Fruit fly (Drosophila melanogaster): ENCODE results near the gene cbt.
A peak's percentile ranks its signal among the peaks of the same experiment; 100 is the strongest.
"Not testable (repeated sequence)": the region's sequence is repeated elsewhere in the genome, so short reads cannot be mapped to it uniquely, and the experiment has no call there.

The cbt gene

DNA sequence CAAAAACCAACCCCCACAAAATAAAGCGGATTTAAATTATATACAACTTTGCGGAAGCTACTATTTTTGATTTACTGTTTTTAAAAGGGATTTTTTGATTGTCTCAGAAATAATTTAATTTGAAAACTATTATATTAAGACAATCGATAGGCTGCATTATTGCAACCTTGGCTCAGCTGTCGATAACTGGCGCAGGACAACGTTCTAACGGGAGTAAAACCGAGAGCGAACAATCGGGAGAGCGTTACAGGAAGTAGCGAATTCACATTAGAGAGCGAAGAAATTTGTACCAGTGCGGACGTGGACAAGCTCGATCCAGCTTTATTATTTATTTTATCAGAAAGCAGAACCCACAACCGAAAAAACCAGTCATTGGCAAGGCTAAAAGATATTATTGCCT, 24.2 kb downstream of the cbt start, which contains the start of gene CG4133:
TSS of gene CG4133 (plus strand) at position 258 of the 400 bp plus-strand sequence.
- TF ChIP-seq CG8478, CTCF (optimal IDR thresholded peaks at IDR 0.05): not testable (repeated sequence)

DNA sequence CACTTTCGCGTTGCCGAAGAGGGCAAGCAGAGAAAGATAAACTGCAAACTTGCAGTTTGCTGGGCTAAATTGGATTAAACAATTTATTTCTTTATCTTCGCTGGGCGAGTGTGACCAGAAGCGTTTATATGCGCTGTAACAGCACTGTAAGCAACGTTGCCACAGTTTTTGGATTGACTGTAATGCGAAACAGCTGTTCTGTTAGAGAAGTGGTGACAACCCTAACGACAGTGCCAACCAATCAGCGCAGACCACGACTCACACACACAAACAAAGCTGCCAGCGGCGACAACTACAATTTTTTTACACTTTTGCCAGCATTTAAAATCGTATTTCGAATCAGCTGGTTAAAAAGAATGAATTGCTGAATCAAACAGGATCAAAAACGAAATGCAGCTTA, 26.6 kb downstream of the cbt start, which contains the start of the genes crq and shv:
TSS of gene crq (minus strand) at position 153 of the 400 bp plus-strand sequence.
TSS of gene shv (plus strand) at position 237 of the 400 bp plus-strand sequence.
- peak in 1 of 2 experiments; percentile 39 for TF ChIP-seq CTCF (optimal IDR thresholded peaks at IDR 0.05)
- TF ChIP-seq CG8478 (optimal IDR thresholded peaks at IDR 0.05): no peak

DNA sequence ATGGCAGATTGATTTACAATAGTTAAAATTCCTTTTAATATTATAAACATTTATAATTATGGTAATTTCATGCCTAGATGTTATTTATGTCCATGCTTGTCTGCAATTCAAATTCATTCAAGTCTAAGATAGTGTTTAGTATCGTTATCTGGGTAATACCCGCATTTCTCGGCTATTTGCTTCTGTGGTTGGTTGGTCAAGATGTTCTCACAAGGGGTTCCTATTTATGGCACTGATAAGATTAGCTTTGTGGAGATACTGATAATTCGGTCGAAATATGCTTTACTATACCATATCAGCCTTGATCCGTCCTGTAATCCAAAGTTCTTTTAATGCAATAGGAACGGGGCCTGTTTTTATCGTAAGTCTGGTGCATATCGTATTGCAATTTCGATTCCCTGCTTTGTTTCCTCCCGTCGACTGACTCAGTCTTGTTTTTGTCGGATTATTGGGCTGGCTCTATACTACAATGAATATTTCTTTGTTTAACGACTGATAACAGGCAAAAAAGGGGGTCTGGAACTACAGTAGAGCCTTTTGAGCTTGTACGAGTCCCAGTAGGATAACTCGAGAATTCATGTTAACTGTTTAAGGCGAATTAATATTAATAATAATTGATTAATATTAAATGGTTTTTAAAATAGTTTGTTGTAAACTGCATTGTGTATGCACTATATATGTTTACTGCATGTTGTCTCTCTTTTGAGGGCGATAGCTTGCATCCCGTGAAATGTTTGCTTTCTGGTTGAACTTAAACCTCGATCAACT, 27.6 kb downstream of the cbt start:
- TF ChIP-seq CTCF (optimal IDR thresholded peaks at IDR 0.05) (no peak), CG8478 (optimal IDR thresholded peaks at IDR 0.05) (no peak)

DNA sequence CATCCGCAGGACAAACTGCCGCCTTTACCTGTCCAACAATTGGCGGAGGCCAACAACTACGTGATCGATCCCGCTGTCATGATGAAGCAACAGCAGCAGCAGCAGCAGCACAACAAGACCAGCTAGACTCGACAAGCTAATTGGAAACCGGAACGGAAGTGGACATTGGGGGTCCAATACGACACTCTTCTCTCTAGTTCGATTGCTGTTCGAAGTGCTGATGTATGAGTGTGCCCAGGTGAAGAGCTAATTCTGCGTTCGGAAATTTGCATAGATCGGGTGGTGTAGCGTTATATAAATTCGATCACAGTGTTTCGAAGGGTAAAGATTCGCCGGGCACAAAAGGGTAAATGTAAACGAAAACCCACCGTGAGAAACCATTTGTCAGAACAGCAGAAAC, 32.4 kb downstream of the cbt start:
- TF ChIP-seq CG8478 (optimal IDR thresholded peaks at IDR 0.05) (no peak), CTCF (optimal IDR thresholded peaks at IDR 0.05) (no peak)

DNA sequence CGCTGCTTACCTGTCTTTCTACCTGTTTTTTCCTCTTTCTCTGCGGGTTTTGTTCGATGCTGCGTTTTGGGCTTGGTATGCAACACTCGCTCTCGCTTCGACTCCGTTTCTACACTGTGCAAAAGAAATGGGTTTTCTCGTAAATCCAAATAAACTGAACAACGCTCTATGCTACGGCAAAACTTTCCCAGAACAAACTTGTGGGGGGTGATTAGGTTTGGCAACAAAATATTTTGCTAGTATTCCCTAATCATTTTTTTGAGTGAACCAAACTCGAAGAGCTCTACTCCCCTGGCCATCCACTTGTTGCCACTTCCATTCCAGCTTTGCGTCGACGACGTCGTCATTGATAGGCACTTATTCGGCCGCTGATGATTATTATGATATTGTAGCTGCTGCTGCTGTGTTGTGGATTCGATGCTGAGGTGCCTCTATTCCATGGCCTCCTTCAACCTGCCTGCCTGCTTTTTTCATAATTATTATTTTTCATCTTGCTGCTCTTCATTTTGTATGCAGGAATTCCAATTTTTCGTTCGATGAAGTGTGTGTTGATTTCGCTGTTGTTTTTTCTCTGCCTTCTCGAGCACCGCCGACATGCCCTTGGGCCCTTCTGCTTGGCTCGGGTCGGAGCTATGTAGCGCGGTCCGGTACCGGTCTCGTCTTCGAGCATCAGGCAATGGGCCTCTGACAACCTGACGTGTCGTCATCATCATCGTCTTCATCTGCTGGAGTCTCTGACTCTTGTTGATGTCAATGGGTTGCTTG, 37.4 kb downstream of the cbt start:
- TF ChIP-seq CTCF (optimal IDR thresholded peaks at IDR 0.05) (no peak), CG8478 (optimal IDR thresholded peaks at IDR 0.05) (no peak)

DNA sequence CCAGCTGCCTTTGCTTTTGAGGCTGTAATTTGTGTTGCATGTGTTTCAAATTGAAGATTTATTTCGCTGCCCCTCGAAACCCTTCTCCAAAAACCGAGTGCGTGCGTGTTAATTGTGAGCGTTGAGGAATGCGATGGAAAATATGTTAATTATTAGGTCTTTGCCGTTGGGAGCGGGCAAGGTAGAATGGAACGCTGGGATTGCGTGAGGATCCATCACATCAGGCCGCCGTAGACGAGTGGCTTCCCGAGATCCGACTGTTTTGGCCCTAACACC, 38.1 kb downstream of the cbt start:
- no peak for TF ChIP-seq CG8478 (optimal IDR thresholded peaks at IDR 0.05)
- TF ChIP-seq CTCF (optimal IDR thresholded peaks at IDR 0.05): no peak

DNA sequence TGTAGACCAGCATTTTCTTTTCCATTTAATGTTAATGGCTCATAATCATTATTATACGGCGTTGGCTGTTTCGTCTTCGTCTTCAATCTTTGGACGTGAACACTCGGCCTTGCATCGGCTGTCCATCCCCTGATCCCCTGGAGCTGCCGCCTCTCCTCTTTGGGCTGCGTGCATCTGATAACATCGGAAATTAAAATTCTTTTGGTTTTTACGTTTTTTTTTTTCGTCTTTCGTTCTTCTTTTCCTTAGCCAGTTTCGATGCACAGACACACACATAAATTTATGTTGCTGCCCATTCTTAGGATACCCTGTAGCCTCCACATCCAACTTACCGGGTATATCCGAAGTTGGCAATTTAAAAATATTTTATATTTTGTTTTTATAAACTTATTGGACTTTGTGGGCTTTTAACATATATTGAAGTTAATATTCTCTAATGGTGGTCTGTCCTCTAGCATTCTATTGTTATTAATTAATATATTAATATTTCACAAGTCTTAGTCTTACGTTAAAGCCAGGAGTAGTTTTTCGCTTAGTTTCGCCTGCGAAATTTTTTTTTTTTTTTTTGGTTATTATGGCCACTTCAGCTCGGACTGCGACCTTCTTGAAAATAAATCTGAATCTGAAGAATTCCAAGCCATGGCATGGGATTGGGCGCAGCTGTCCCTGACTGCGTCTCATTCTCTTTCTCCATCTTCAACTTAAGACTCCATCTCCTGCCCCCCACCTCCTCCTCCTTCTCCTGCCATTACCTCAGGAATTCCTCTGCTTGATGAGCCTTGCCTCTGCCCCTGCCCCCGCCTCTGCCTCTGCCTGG, 38.6 kb downstream of the cbt start:
- no peak for TF ChIP-seq CTCF (optimal IDR thresholded peaks at IDR 0.05)
- TF ChIP-seq CG8478 (optimal IDR thresholded peaks at IDR 0.05): no peak

DNA sequence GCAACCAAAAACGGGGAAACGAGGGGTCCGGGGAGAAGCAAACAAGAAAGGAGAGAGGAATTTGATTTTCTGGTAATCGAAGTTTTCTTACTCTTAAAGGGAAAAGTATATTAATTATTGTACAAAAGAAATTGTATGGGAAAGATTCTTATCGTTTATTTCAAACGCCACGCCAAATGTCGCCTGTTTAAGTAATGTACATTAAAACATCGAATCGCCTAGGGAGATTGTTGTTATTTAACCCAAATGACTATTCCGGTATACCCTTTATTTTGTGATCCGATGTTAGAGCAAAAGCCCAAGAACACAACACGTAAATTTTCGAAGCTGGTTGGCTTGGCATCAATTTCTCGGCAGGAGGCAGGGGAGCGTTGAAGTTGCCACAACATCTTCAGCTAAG, 40.1 kb downstream of the cbt start:
- no peak for TF ChIP-seq CTCF (optimal IDR thresholded peaks at IDR 0.05)
- no peak for TF ChIP-seq CG8478 (optimal IDR thresholded peaks at IDR 0.05)

DNA sequence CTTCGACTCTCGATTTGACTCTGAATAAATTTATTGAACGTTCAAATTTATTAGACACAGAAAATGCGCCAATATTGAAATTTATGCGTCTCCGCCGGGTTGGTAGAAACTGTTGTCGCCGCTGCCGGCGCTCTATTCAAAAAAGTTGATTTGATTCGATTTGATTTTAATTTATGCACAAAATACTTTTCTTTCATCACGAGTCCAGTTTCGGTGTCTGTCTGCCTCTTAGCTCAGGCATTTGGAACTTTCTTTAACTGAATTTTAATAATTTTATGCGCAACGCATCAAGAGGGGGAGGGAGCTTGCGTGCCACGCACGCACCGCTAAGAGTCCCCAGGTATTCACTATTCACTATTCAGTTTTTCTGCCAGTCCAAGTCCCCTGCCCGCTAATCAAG, 42.0 kb downstream of the cbt start:
- no peak for TF ChIP-seq CTCF (optimal IDR thresholded peaks at IDR 0.05)
- no peak for TF ChIP-seq CG8478 (optimal IDR thresholded peaks at IDR 0.05)

DNA sequence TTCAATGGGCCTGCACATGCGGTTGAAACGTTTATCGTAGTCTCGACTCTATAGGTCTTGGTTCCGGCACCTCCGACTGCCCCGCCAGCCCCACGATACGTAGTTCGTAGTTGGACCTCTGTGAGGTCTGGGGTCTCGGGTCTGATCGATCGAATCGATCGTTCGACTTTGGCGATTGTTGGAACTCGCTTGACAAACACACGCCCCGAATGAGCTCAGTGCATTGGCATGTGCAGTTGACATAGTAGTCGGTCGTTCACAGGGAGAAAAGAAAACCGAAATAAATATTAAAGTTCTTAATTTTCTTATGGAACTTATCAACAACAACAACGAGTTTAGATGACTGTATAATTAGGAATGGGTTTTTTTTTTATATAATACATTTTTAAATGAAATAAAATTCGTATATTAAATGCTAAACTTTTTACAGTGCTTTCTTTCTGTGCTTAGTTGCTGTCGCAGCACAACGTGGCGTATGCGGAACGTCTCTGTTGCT, 44.1 kb downstream of the cbt start:
- TF ChIP-seq CG8478 (optimal IDR thresholded peaks at IDR 0.05) (no peak), CTCF (optimal IDR thresholded peaks at IDR 0.05) (no peak)

DNA sequence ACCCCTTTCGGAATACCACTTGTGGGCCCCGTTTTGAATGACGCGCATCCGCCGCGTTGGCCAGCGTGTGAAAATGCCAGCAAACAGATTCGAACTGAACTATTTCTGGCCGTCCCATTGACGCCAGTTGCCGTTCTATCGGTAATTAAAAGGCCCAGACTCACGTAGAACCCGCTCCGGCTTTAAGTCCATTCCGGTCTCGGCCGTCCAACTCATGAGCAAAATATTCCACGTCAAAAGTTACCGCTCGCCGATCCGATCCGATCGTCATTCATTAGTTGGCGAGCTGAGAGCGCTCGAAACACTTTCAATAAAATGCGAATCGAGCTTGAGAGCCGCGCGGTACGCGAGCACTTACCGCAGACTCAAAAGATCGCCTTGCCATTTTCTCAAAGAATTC, 45.0 kb downstream of the cbt start:
- TF ChIP-seq CTCF (optimal IDR thresholded peaks at IDR 0.05): no peak
- TF ChIP-seq CG8478 (optimal IDR thresholded peaks at IDR 0.05): no peak

DNA sequence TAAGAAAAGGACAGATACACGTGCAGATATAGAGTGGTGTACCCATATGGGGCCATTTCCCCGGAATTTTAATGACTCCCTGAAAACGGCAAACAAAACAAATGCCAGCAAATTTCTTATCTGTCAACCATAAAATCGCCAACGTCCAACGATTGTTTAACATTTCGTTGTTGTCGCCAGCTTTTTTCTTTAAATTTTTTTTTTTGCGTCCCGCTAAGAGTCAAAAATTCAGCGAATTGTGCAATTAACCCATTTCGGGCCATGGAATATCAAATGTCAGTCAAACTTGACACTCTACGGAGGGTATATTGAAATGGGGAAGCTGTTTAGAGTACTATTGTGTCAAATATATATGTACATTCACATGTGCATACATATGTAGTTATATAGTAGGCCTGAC, 47.4 kb downstream of the cbt start:
- TF ChIP-seq CG8478 (optimal IDR thresholded peaks at IDR 0.05) (no peak), CTCF (optimal IDR thresholded peaks at IDR 0.05) (no peak)

DNA sequence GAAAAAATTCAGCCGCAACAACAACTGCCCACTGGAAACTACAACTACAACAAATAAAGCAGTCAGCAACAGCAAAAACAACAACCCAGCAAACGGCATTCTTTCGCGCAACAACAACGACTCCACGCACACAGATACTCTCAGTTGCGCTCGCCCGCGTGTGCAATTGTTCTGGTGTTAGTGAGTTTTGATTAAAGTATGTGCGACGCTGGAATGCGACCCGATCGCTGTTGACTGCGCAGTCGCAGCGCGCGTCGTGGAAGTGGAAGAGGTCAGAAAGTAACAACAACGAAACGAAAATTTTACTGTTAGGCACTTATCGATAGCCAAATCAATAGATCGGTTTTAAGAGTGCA, 47.9 kb downstream of the cbt start:
- no peak for TF ChIP-seq CTCF (optimal IDR thresholded peaks at IDR 0.05)
- TF ChIP-seq CG8478 (optimal IDR thresholded peaks at IDR 0.05): no peak

DNA sequence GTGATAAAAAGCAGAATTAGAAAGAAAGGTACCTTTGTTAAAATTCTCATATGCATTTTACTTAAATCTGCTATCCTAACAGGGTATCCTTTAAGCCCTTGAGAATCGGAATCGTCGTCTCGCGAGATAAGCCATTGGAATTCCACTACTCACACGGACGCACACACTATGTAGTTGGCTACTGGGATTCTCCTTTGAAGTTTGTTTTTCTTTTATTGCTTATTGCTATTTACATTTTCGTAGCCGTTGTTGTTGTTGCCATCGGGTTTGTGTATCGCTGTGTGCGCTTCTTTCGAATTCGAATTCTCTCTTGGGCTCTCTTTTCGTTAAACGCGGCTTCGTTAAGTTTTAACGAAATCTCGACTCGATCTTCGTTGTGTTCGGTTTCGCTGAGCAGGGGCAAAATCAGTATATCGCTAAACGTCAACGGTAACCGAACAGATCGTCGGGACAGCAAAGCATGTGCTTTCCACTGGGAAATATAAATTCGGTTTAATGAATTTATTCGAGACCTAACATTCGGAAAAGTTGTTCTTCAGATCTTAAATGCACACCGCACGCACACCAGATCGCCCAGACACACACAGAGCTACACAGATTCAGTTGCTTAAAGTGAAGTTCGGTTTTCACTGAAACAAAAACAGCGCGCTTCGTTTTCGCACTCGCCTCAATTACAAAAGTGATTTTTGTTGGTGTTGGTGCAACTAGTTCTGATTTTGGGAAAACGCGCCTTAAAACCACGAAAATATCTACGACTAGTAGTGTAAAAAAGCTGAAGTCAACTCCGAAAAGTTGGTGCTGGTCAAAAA, 48.5 kb downstream of the cbt start, which contains the start of gene ex:
TSS of gene ex (plus strand) at position 408 of the 809 bp plus-strand sequence.
- no peak for TF ChIP-seq CG8478 (optimal IDR thresholded peaks at IDR 0.05)
- peak in 1 of 2 experiments; percentile 24 for TF ChIP-seq CTCF (optimal IDR thresholded peaks at IDR 0.05)

Measured in S2 (cell line).